Worm (Caenorhabditis elegans) whole organism, early embryonic: Measurements from ENCODE around the gene Y116A8C.30.
"Not testable (repeated sequence)": the region's sequence is repeated elsewhere in the genome, so short reads cannot be mapped to it uniquely, and the experiment has no call there.

Source experiments
- B0310.2 ChIP-seq: sonication (generic microtip); optimal IDR thresholded peaks from 2 replicates; lab custom pipeline; 2016; ENCODE audit warnings: mild to moderate bottlenecking, missing genetic modification characterization, missing compliant biosample characterization
- F13C5.2 ChIP-seq: sonication (generic microtip); optimal IDR thresholded peaks from 2 replicates; lab custom pipeline; 2017; ENCODE audit warnings: mild to moderate bottlenecking, missing genetic modification characterization, inconsistent platforms, missing compliant biosample characterization
- aly-1 ChIP-seq: sonication (generic microtip); optimal IDR thresholded peaks from 2 replicates; lab custom pipeline; 2016; ENCODE audit warnings: missing genetic modification characterization, missing compliant biosample characterization
- ama-1 ChIP-seq: fragments of 150-350 bp; optimal IDR thresholded peaks from 2 replicates; lab custom pipeline; 2014
- ceh-13 ChIP-seq: fragments of 200-800 bp; sonication (Bioruptor generic); optimal IDR thresholded peaks from 2 replicates; lab custom pipeline; 2018; ENCODE audit warnings: mild to moderate bottlenecking, missing genetic modification characterization, missing compliant biosample characterization
- ceh-36 ChIP-seq: sonication (generic microtip); optimal IDR thresholded peaks from 2 replicates; lab custom pipeline; 2016; ENCODE audit warnings: missing genetic modification characterization, inconsistent platforms, missing compliant biosample characterization
- ets-7 ChIP-seq: sonication (generic microtip); optimal IDR thresholded peaks from 2 replicates; lab custom pipeline; 2016; ENCODE audit warnings: missing genotype, missing genetic modification characterization, missing compliant biosample characterization
- flt-1 ChIP-seq: fragments of 200-800 bp; sonication (Bioruptor generic); IDR thresholded peaks from 2 replicates; pipeline ENCODE4 v1.3.6; 2022; ENCODE audit warnings: missing genetic modification characterization, missing compliant biosample characterization
- hmbx-1 ChIP-seq: sonication (generic microtip); optimal IDR thresholded peaks from 2 replicates; lab custom pipeline; 2016; ENCODE audit warnings: mild to moderate bottlenecking, missing genetic modification characterization, missing compliant biosample characterization
- hmg-4 ChIP-seq: fragments of 200-800 bp; sonication (Bioruptor generic); optimal IDR thresholded peaks from 2 replicates; lab custom pipeline; 2018; ENCODE audit warnings: mild to moderate bottlenecking, missing genetic modification characterization, missing compliant biosample characterization
- hnd-1 ChIP-seq: sonication (generic microtip); optimal IDR thresholded peaks from 2 replicates; lab custom pipeline; 2016; ENCODE audit warnings: missing genetic modification characterization, missing compliant biosample characterization
- pes-1 ChIP-seq: fragments of 200-800 bp; sonication (Bioruptor generic); IDR thresholded peaks from 2 replicates; pipeline ENCODE4 v1.3.6; 2022; ENCODE audit warnings: missing genetic modification reagents, missing genetic modification characterization, missing compliant biosample characterization
- scrt-1 ChIP-seq: fragments of 200-800 bp; sonication (Bioruptor generic); IDR thresholded peaks from 2 replicates; pipeline ENCODE4 v1.3.6; 2022; ENCODE audit warnings: missing genetic modification characterization, missing compliant biosample characterization
- sea-1 ChIP-seq: fragments of 200-800 bp; sonication (Bioruptor generic); conservative IDR thresholded peaks from 2 replicates; pipeline ENCODE4 v1.3.6; 2022; ENCODE audit warnings: missing genetic modification characterization, missing compliant biosample characterization
- tbx-11 ChIP-seq: fragments of 200-800 bp; sonication (Bioruptor generic); IDR thresholded peaks from 2 replicates; pipeline ENCODE4 v1.3.6; 2022; ENCODE audit warnings: missing genetic modification characterization, missing compliant biosample characterization
- tbx-37 ChIP-seq: fragments of 200-800 bp; sonication (Bioruptor generic); conservative IDR thresholded peaks from 2 replicates; pipeline ENCODE4 v1.3.6; 2022; ENCODE audit warnings: missing genetic modification reagents, missing genetic modification characterization, missing compliant biosample characterization
- tra-4 ChIP-seq: sonication (generic microtip); optimal IDR thresholded peaks from 2 replicates; lab custom pipeline; 2017; ENCODE audit warnings: missing genetic modification characterization, missing compliant biosample characterization

Gene Y116A8C.30

DNA sequence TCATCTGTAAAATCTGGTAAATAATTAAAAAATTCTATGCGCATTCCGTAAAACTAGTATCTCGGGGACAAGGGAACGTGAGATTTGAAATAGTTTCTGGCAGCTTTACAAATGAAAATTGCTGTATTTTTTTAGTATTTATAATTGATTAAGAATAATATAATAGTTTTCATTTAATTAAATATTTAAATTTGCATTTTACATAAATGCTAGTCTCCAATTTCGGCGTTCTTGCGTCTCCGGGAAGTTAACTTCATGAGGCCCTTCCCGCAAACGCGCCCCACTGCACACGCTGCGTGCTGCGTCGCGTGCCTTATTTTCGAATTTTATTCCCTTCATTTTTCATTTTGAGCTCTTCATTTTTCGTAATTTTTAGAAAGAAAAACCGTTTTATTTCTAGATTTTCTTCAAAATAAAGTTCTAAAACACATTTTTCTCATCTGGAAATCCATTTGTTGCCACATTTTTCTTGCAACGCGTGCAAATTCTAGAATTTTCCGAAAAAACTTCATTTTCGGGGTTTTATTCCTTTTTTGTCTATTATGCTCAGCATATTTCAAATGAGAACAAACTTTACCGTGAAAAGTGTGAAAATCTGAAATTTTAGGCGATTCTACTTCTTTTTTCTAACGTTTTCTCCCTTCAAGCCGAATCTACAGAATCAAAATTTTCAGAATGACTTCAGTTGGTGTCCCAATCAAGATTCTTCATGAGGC lies 16.0 kb downstream of the Y116A8C.30 start, which contains the start of the genes snx-13 and snr-1:
Gene snx-13 (minus strand): TSS at position 55 of the 716 bp plus-strand sequence.
Gene snr-1 (plus strand): TSS at position 666 of the 716 bp plus-strand sequence.
- peak; percentile 88 for TF ChIP-seq ceh-13 (GFP tag; lab: Kevin White, UChicago)
- peak; percentile 72 for TF ChIP-seq scrt-1 (GFP tag; lab: Robert Waterston, UW)
- peak; percentile 71 for TF ChIP-seq tbx-37 (GFP tag; lab: Robert Waterston, UW)
- TF ChIP-seq aly-1 (tag; lab: Kevin White, UChicago) = no peak
- TF ChIP-seq ets-7 = peak; percentile 16
- no peak for TF ChIP-seq ama-1 (lab: Kevin White, UChicago)
- TF ChIP-seq hmbx-1 (tag; lab: Kevin White, UChicago) = peak; percentile 90
- TF ChIP-seq B0310.2 (tag; lab: Kevin White, UChicago) = peak; percentile 86
- TF ChIP-seq hmg-4 (GFP tag; lab: Kevin White, UChicago) = peak; percentile 87
- 0 out of 2 replicates have a peak, but pooled peaks have one; percentile 49 for TF ChIP-seq flt-1 (GFP tag; lab: Robert Waterston, UW)
- peak; percentile 84 for TF ChIP-seq F13C5.2 (tag; lab: Kevin White, UChicago)
- TF ChIP-seq tbx-11 = peak; percentile 75
- peak; percentile 73 for TF ChIP-seq hnd-1 (tag; lab: Kevin White, UChicago)
- TF ChIP-seq sea-1 (GFP tag; lab: Robert Waterston, UW) = peak; percentile 79
- TF ChIP-seq tra-4 = peak; percentile 63
- peak; percentile 88 for TF ChIP-seq pes-1 (GFP tag; lab: Robert Waterston, UW)
- peak; percentile 61 for TF ChIP-seq ceh-36 (tag; lab: Kevin White, UChicago)

DNA sequence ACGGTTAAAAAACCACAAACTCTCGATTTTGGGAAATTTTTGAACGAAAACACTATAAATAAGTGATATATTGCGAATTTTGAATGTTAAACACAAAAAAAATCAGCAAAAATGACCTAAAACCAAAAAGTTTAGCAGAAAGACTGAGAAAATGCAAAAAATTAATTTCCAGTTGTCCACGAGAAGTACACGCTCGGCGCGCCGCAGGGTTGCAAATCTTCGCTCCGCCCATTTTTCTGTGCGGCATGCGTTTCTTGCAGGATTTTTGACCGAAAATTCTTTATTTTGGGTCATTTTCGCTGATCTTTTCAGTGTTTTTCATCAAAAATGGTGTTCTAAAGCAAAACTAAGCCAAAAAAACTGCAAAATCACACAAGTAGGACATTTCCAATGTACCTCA lies 18.7 kb downstream of the Y116A8C.30 start:
- no peak for TF ChIP-seq hmg-4 (GFP tag; lab: Kevin White, UChicago)
- no peak for TF ChIP-seq scrt-1 (GFP tag; lab: Robert Waterston, UW)
- TF ChIP-seq ama-1 (lab: Kevin White, UChicago) = no peak

DNA sequence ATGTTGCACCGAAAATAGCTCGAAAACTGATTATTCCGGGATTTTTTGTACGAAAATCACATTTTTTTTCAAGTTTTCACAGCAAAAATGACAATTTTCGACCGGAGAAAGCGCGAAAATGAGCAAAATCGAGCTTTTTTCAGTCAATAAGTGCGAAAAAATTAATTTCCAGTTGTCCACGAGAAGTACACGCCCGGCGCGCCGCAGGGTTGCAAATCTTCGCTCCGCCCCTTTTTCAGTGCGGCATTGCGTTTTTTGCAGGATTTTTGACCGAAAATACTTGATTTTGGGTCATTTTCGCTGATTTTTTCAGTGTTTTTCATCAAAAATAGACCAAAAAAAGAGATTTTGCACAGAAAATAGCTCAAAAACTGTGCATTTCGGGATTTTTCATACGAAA lies 19.2 kb downstream of the Y116A8C.30 start:
- no peak for TF ChIP-seq scrt-1 (GFP tag; lab: Robert Waterston, UW)
- TF ChIP-seq aly-1 (tag; lab: Kevin White, UChicago) = no peak
- no peak for TF ChIP-seq sea-1 (GFP tag; lab: Robert Waterston, UW)
- no peak for TF ChIP-seq pes-1 (GFP tag; lab: Robert Waterston, UW)
- TF ChIP-seq hmbx-1 (tag; lab: Kevin White, UChicago) = no peak
- TF ChIP-seq ets-7 = no peak
- no peak for TF ChIP-seq hmg-4 (GFP tag; lab: Kevin White, UChicago)
- no peak for TF ChIP-seq ceh-36 (tag; lab: Kevin White, UChicago)
- TF ChIP-seq F13C5.2 (tag; lab: Kevin White, UChicago) = no peak
- no peak for TF ChIP-seq tbx-37 (GFP tag; lab: Robert Waterston, UW)
- no peak for TF ChIP-seq hnd-1 (tag; lab: Kevin White, UChicago)
- no peak for TF ChIP-seq tbx-11
- TF ChIP-seq B0310.2 (tag; lab: Kevin White, UChicago) = no peak
- no peak for TF ChIP-seq ama-1 (lab: Kevin White, UChicago)

DNA sequence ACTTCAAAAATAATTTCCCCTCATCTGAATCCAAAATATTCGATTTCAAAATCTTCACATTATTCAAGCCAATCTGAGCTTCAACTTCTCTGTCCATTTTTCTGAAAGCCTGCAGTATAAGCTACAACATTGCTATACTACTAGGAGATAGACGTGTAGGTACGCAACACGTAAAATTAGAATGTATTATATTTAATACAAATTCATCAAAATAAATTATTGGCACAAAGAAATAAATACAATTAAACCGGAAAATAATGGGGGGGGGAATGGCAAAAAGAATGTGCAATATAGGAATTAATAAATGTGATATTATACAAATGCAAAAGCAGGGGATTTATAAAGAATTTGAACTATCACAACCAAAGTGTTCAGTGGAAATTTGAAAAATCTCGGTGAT lies 24.9 kb downstream of the Y116A8C.30 start, which contains the start of gene Y116A8C.25:
Gene Y116A8C.25 (minus strand): TSS at position 101 of the 400 bp plus-strand sequence.
- no peak for TF ChIP-seq pes-1 (GFP tag; lab: Robert Waterston, UW)
- no peak for TF ChIP-seq tbx-11

DNA sequence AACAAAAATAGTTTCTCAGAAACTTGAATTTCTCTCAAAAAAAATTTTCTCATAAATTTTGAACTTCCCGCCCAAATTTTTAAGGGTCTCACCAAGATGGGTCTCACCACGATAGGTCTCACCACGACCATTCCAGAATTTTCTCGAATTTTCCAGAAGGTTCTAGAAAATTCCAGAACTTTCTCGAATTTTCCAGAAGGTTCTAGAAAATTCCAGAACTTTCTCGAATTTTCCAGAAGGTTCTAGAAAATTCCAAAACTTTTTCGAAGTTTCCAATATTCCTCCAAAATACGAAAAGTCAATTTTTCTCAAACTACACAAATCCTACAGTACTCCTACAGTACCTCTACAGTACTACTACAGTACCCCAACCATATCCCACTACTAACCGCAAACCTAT lies 27.5 kb downstream of the Y116A8C.30 start:
- 0 out of 2 replicates have a peak, but pooled peaks have one; percentile 33 for TF ChIP-seq pes-1 (GFP tag; lab: Robert Waterston, UW)

DNA sequence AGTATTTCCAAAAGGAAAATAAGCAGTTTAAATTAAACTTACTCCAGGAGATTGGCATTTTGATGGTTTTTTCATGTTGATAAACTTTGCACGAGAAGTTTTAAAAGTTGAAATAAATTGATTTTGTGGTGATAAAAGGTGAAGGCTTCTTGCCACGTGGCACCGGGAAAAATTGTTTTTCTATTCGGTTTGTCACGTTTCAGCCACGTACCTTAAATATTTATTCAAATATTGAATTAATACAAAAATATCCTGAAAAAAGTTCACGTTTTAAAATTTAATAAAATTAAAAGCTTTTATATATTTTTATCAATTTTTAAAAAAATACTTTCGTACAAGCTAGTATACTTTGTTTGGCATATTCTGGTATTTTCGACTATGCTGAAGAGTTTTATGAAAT lies 32.7 kb downstream of the Y116A8C.30 start, which contains the start of gene Y116A8C.24:
Gene Y116A8C.24 (minus strand): TSS at position 101 of the 400 bp plus-strand sequence.
- TF ChIP-seq ama-1 (lab: Kevin White, UChicago); pes-1 (GFP tag; lab: Robert Waterston, UW); aly-1 (tag; lab: Kevin White, UChicago): not testable (repeated sequence)

- TF ChIP-seq ama-1 (lab: Kevin White, UChicago); B0310.2 (tag; lab: Kevin White, UChicago); tbx-37 (GFP tag; lab: Robert Waterston, UW): not testable (repeated sequence)
Observed at ce11 chrIV:17064937-17065336, 38.6 kb downstream of the Y116A8C.30 start, which contains the start of gene Y116A8C.465. TSS of gene Y116A8C.465 (plus strand) at chrIV:17065237.

ce11 chrIV:17063700-17064099 lies 39.8 kb downstream of the Y116A8C.30 start, which contains the start of gene Y116A8C.467:
TSS of gene Y116A8C.467 (minus strand) at chrIV:17063800.
- TF ChIP-seq tbx-11; B0310.2 (tag; lab: Kevin White, UChicago); ama-1 (lab: Kevin White, UChicago): not testable (repeated sequence)
